Worm (Caenorhabditis elegans) whole organism, L1 larva: ENCODE measurements around the gene elo-3.

ENCODE experiments used
- ama-1 ChIP-seq: fragments of 150-350 bp; optimal IDR thresholded peaks from 2 replicates; lab custom pipeline; 2014
- dpl-1 ChIP-seq, 3 experiments: fragments of 150-350 bp in 2 of 3; sonication (generic microtip) in 1 of 3; optimal IDR thresholded peaks; 2 replicates each; lab custom pipeline; 2014 to 2017; ENCODE audit warnings: missing biosample characterization in 3 of 3, missing genetic modification characterization in 3 of 3, missing genetic modification reagents in 3 of 3
- lsy-2 ChIP-seq, 2 experiments: fragments of 150-350 bp; optimal IDR thresholded peaks; 2 replicates each; lab custom pipeline; 2014; ENCODE audit warnings: missing biosample characterization in 2 of 2, missing genetic modification characterization in 2 of 2
- mdl-1 ChIP-seq, 2 experiments: fragments of 150-350 bp; optimal IDR thresholded peaks; 2 replicates each; lab custom pipeline; 2014 to 2017; ENCODE audit warnings: missing biosample characterization in 2 of 2, missing genetic modification characterization in 2 of 2, inconsistent platforms in 1 of 2
- nhr-28 ChIP-seq: fragments of 150-350 bp; optimal IDR thresholded peaks from 2 replicates; lab custom pipeline; 2014; ENCODE audit warnings: missing biosample characterization, missing genetic modification characterization
- nhr-77 ChIP-seq: fragments of 150-350 bp; optimal IDR thresholded peaks from 2 replicates; lab custom pipeline; 2014; ENCODE audit warnings: missing biosample characterization, missing genetic modification characterization
- pag-3 ChIP-seq: sonication (generic microtip); optimal IDR thresholded peaks from 2 replicates; lab custom pipeline; 2017; ENCODE audit warnings: missing genetic modification characterization, mild to moderate bottlenecking, missing compliant biosample characterization, antibody characterized with exemption, borderline replicate concordance; ENCODE audit not compliant: insufficient read depth
- snpc-4 ChIP-seq: fragments of 150-350 bp; optimal IDR thresholded peaks from 2 replicates; lab custom pipeline; 2014; ENCODE audit warnings: missing biosample characterization, missing genetic modification characterization

- TF ChIP-seq lsy-2 (tag; optimal IDR thresholded peaks at IDR 0.05; lab: Kevin White, UChicago) (no peak), mdl-1 (tag; optimal IDR thresholded peaks at IDR 0.05; lab: Kevin White, UChicago) (no peak), nhr-77 (tag; lab: Kevin White, UChicago) (no peak), pag-3 (tag; lab: Kevin White, UChicago) (no peak), ama-1 (no peak), snpc-4 (tag; lab: Kevin White, UChicago) (no peak), nhr-28 (no peak), dpl-1 (GFP tag; optimal IDR thresholded peaks at IDR 0.05; lab: Kevin White, UChicago) (no peak)
Measured at ce11 chrIV:7240564-7240963, 3.0 kb downstream of the elo-3 start.
